Worm (Caenorhabditis elegans) whole organism, L1 larva: ENCODE data around the gene R151.10.

Experiments
- ama-1 ChIP-seq: fragments of 150-350 bp; optimal IDR thresholded peaks from 2 replicates; lab custom pipeline; 2014
- ceh-82 ChIP-seq, 3 experiments: fragments of 150-350 bp in 1 of 3; sonication (generic microtip) in 2 of 3; optimal IDR thresholded peaks; 2 replicates each; lab custom pipeline; 2014 to 2017; ENCODE audit warnings: missing biosample characterization in 3 of 3, missing genetic modification characterization in 3 of 3
- egl-27 ChIP-seq, 2 experiments: fragments of 150-350 bp in 1 of 2; sonication (generic microtip); optimal IDR thresholded peaks; 3 replicates each; lab custom pipeline; 2017 to 2018; ENCODE audit warnings: missing biosample characterization in 2 of 2, missing genetic modification characterization in 2 of 2, missing genetic modification reagents in 2 of 2
- lsy-2 ChIP-seq, 2 experiments: fragments of 150-350 bp; optimal IDR thresholded peaks; 2 replicates each; lab custom pipeline; 2014; ENCODE audit warnings: missing biosample characterization in 2 of 2, missing genetic modification characterization in 2 of 2
- mdl-1 ChIP-seq, 2 experiments: fragments of 150-350 bp; optimal IDR thresholded peaks; 2 replicates each; lab custom pipeline; 2014 to 2017; ENCODE audit warnings: missing biosample characterization in 2 of 2, missing genetic modification characterization in 2 of 2, inconsistent platforms in 1 of 2
- nhr-11 ChIP-seq: fragments of 150-350 bp; optimal IDR thresholded peaks from 2 replicates; lab custom pipeline; 2014; ENCODE audit warnings: missing biosample characterization, missing genetic modification characterization
- pag-3 ChIP-seq: sonication (generic microtip); optimal IDR thresholded peaks from 2 replicates; lab custom pipeline; 2017; ENCODE audit warnings: missing genetic modification characterization, mild to moderate bottlenecking, missing compliant biosample characterization, antibody characterized with exemption, borderline replicate concordance; ENCODE audit not compliant: insufficient read depth
- rnt-1 ChIP-seq: sonication (generic microtip); optimal IDR thresholded peaks from 2 replicates; lab custom pipeline; 2016; ENCODE audit warnings: mild to moderate bottlenecking, missing genetic modification characterization, moderate library complexity, missing compliant biosample characterization
- sox-4 ChIP-seq: sonication (generic microtip); optimal IDR thresholded peaks from 2 replicates; lab custom pipeline; 2016; ENCODE audit warnings: missing genetic modification characterization, missing compliant biosample characterization
- tbx-2 ChIP-seq: sonication (generic microtip); optimal IDR thresholded peaks from 2 replicates; lab custom pipeline; 2016; ENCODE audit warnings: missing genetic modification characterization, missing compliant biosample characterization
- unc-62 ChIP-seq: fragments of 150-350 bp; optimal IDR thresholded peaks from 2 replicates; lab custom pipeline; 2014; ENCODE audit warnings: missing biosample characterization, missing genetic modification reagents, missing genetic modification characterization

- TF ChIP-seq unc-62 (GFP tag; lab: Kevin White, UChicago) (no peak), pag-3 (tag; lab: Kevin White, UChicago) (no peak), ceh-82 (tag; optimal IDR thresholded peaks at IDR 0.05; lab: Kevin White, UChicago) (no peak), rnt-1 (tag; lab: Kevin White, UChicago) (no peak), sox-4 (no peak), tbx-2 (tag; lab: Kevin White, UChicago) (no peak), egl-27 (tag; optimal IDR thresholded peaks at IDR 0.05; lab: Kevin White, UChicago) (no peak), nhr-11 (tag; lab: Kevin White, UChicago) (no peak), lsy-2 (tag; optimal IDR thresholded peaks at IDR 0.05; lab: Kevin White, UChicago) (no peak), mdl-1 (tag; optimal IDR thresholded peaks at IDR 0.05; lab: Kevin White, UChicago) (no peak), ama-1 (lab: Kevin White, UChicago) (no peak)
These were observed 40.3 kb upstream of the R151.10 start for ce11 chrIII:7271083-7271482.
